Fruit fly (Drosophila melanogaster) whole organism, pupa: ENCODE results near the gene emb.
A peak's percentile ranks its signal among the peaks of the same experiment; 100 is the strongest.

Experiments used
- CG10348 ChIP-seq: fragments of 200-800 bp; sonication (Bioruptor generic); IDR thresholded peaks from 2 replicates; pipeline ENCODE4 v1.3.6; 2022; ENCODE audit warnings: missing biosample characterization, missing genetic modification characterization
- CG12605 ChIP-seq: fragments of 200-800 bp; sonication (Bioruptor generic); IDR thresholded peaks from 2 replicates; pipeline ENCODE4 v1.3.6; 2022; ENCODE audit warnings: missing biosample characterization, missing genetic modification characterization
- CG13204 ChIP-seq: fragments of 200-800 bp; sonication (Bioruptor generic); optimal IDR thresholded peaks from 2 replicates; lab custom pipeline; 2018; ENCODE audit warnings: missing biosample characterization, mild to moderate bottlenecking, missing genetic modification characterization, moderate library complexity
- CG14655 ChIP-seq: fragments of 200-800 bp; sonication (Bioruptor generic); optimal IDR thresholded peaks from 3 replicates; lab custom pipeline; 2017; ENCODE audit warnings: mild to moderate bottlenecking, missing biosample characterization, missing genetic modification reagents, missing genetic modification characterization
- CG15710 ChIP-seq: fragments of 200-800 bp; sonication (Bioruptor generic); optimal IDR thresholded peaks from 2 replicates; lab custom pipeline; 2018; ENCODE audit warnings: missing biosample characterization, mild to moderate bottlenecking, missing genetic modification characterization, moderate library complexity
- CG17806 ChIP-seq: fragments of 200-800 bp; sonication (Bioruptor generic); optimal IDR thresholded peaks from 2 replicates; lab custom pipeline; 2018; ENCODE audit warnings: missing biosample characterization, mild to moderate bottlenecking, missing genetic modification characterization, moderate library complexity
- CG32121 ChIP-seq: fragments of 200-800 bp; sonication (Bioruptor generic); IDR thresholded peaks from 2 replicates; pipeline ENCODE4 v1.3.6; 2022; ENCODE audit warnings: missing biosample characterization, missing genetic modification characterization
- CG34367 ChIP-seq: fragments of 200-800 bp; sonication (Bioruptor generic); optimal IDR thresholded peaks from 2 replicates; lab custom pipeline; 2018; ENCODE audit warnings: missing biosample characterization, mild to moderate bottlenecking, missing genetic modification characterization
- CG4496 ChIP-seq: fragments of 200-800 bp; sonication (Bioruptor generic); IDR thresholded peaks from 3 replicates; pipeline ENCODE4 v1.3.6; 2022; ENCODE audit warnings: missing biosample characterization, missing genetic modification characterization
- CG8159 ChIP-seq: fragments of 200-800 bp; sonication (Bioruptor generic); optimal IDR thresholded peaks from 3 replicates; lab custom pipeline; 2018; ENCODE audit warnings: missing biosample characterization, mild to moderate bottlenecking, missing genetic modification characterization, moderate library complexity
- CG8301 ChIP-seq: fragments of 200-800 bp; sonication (Bioruptor generic); optimal IDR thresholded peaks from 2 replicates; lab custom pipeline; 2018; ENCODE audit warnings: missing biosample characterization, mild to moderate bottlenecking, missing genetic modification characterization
- CG9948 ChIP-seq: fragments of 200-800 bp; sonication (Bioruptor generic); optimal IDR thresholded peaks from 2 replicates; lab custom pipeline; 2018; ENCODE audit warnings: missing biosample characterization, mild to moderate bottlenecking, missing genetic modification characterization, moderate library complexity
- D1 ChIP-seq: fragments of 200-800 bp; sonication (Bioruptor generic); optimal IDR thresholded peaks from 2 replicates; lab custom pipeline; 2018; ENCODE audit warnings: missing biosample characterization, mild to moderate bottlenecking, missing genetic modification characterization, moderate library complexity
- EcR ChIP-seq: fragments of 200-800 bp; sonication (Bioruptor generic); optimal IDR thresholded peaks from 3 replicates; lab custom pipeline; 2019; ENCODE audit warnings: missing biosample characterization, missing genetic modification characterization, mild to moderate bottlenecking, moderate library complexity, missing genetic modification reagents
- Ets98B ChIP-seq: fragments of 200-800 bp; sonication (Bioruptor generic); IDR thresholded peaks from 2 replicates; pipeline ENCODE4 v1.3.6; 2022; ENCODE audit warnings: missing biosample characterization, missing genetic modification characterization
- Pif1A ChIP-seq: fragments of 200-800 bp; sonication (Bioruptor generic); optimal IDR thresholded peaks from 3 replicates; lab custom pipeline; 2016; ENCODE audit warnings: missing biosample characterization, missing genetic modification characterization
- Pif1B ChIP-seq: fragments of 200-800 bp; sonication (Bioruptor generic); optimal IDR thresholded peaks from 3 replicates; lab custom pipeline; 2016; ENCODE audit warnings: missing biosample characterization, missing genetic modification characterization
- Snoo ChIP-seq: fragments of 200-800 bp; sonication (Bioruptor generic); optimal IDR thresholded peaks from 3 replicates; lab custom pipeline; 2017; ENCODE audit warnings: missing biosample characterization, mild to moderate bottlenecking, missing genetic modification characterization, inconsistent platforms
- fd96Ca ChIP-seq: fragments of 200-800 bp; sonication (Bioruptor generic); IDR thresholded peaks from 3 replicates; pipeline ENCODE4 v1.3.6; 2022; ENCODE audit warnings: missing biosample characterization, missing genetic modification characterization
- gl ChIP-seq: fragments of 200-800 bp; sonication (Bioruptor generic); optimal IDR thresholded peaks from 2 replicates; lab custom pipeline; 2018; ENCODE audit warnings: missing biosample characterization, mild to moderate bottlenecking, missing genetic modification characterization
- rn ChIP-seq: fragments of 200-800 bp; sonication (Bioruptor generic); IDR thresholded peaks from 2 replicates; pipeline ENCODE4 v1.3.6; 2022; ENCODE audit warnings: missing biosample characterization, missing genetic modification characterization

emb gene

dm6 chr2L:8418113-8418885 lies 14.9 kb downstream of the emb start:
- TF ChIP-seq CG8159 (tag; lab: Kevin White, UChicago): no peak
- TF ChIP-seq CG13204: peak; percentile 18
- TF ChIP-seq gl (tag; lab: Kevin White, UChicago): peak; percentile 44

- TF ChIP-seq Snoo (no peak), CG12605 (GFP tag; lab: Robert Waterston, UW) (0 out of 2 replicates have a peak, but pooled peaks have one; percentile 18), CG15710 (tag; lab: Kevin White, UChicago) (peak; percentile 28), CG32121 (no peak), CG14655 (GFP tag; lab: Kevin White, UChicago) (peak; percentile 1), gl (tag; lab: Kevin White, UChicago) (peak; percentile 58), CG8159 (tag; lab: Kevin White, UChicago) (no peak), CG4496 (GFP tag; lab: Robert Waterston, UW) (peak; percentile 43; the same call in 1 of the 3 replicates), Pif1B (GFP tag; lab: Kevin White, UChicago) (no peak), CG13204 (peak; percentile 75), rn (no peak), EcR (GFP tag; lab: Kevin White, UChicago) (peak; percentile 94)
These were observed 16.1 kb downstream of the emb start for dm6 chr2L:8419382-8419940.

dm6 chr2L:8420259-8420930 lies 17.0 kb downstream of the emb start:
- no peak for TF ChIP-seq CG32121
- TF ChIP-seq CG9948: no peak
- TF ChIP-seq CG17806: peak; percentile 24
- peak; percentile 36; the same call in 1 of the 2 replicates for TF ChIP-seq CG12605 (GFP tag; lab: Robert Waterston, UW)
- peak; percentile 6 for TF ChIP-seq Pif1B (GFP tag; lab: Kevin White, UChicago)
- peak; percentile 43 for TF ChIP-seq CG34367 (tag; lab: Kevin White, UChicago)
- TF ChIP-seq CG8159 (tag; lab: Kevin White, UChicago): peak; percentile 38
- TF ChIP-seq Snoo: no peak
- TF ChIP-seq CG10348 (GFP tag; lab: Robert Waterston, UW): no peak
- no peak for TF ChIP-seq D1 (tag; lab: Kevin White, UChicago)
- no peak for TF ChIP-seq Ets98B (GFP tag; lab: Robert Waterston, UW)
- TF ChIP-seq CG13204: peak; percentile 66
- TF ChIP-seq fd96Ca (GFP tag; lab: Robert Waterston, UW): no peak
- peak; percentile 11 for TF ChIP-seq CG15710 (tag; lab: Kevin White, UChicago)
- peak; percentile 57; the same call in 1 of the 3 replicates for TF ChIP-seq CG4496 (GFP tag; lab: Robert Waterston, UW)
- TF ChIP-seq CG14655 (GFP tag; lab: Kevin White, UChicago): peak; percentile 22
- no peak for TF ChIP-seq rn
- TF ChIP-seq Pif1A (GFP tag; lab: Kevin White, UChicago): peak; percentile 47
- TF ChIP-seq gl (tag; lab: Kevin White, UChicago): peak; percentile 69
- peak; percentile 31 for TF ChIP-seq EcR (GFP tag; lab: Kevin White, UChicago)
- peak; percentile 7 for TF ChIP-seq CG8301

- no peak for TF ChIP-seq Pif1B (GFP tag; lab: Kevin White, UChicago)
- TF ChIP-seq Ets98B (GFP tag; lab: Robert Waterston, UW): no peak
- TF ChIP-seq CG14655 (GFP tag; lab: Kevin White, UChicago): no peak
- TF ChIP-seq CG8159 (tag; lab: Kevin White, UChicago): no peak
- no peak for TF ChIP-seq rn
- no peak for TF ChIP-seq fd96Ca (GFP tag; lab: Robert Waterston, UW)
- no peak for TF ChIP-seq EcR (GFP tag; lab: Kevin White, UChicago)
- no peak for TF ChIP-seq CG8301
These were observed 18.3 kb downstream of the emb start for dm6 chr2L:8421717-8422116.

dm6 chr2L:8423047-8423446 lies 19.7 kb downstream of the emb start:
- no peak for TF ChIP-seq CG13204
- TF ChIP-seq Snoo: no peak
- no peak for TF ChIP-seq CG12605 (GFP tag; lab: Robert Waterston, UW)
- no peak for TF ChIP-seq CG34367 (tag; lab: Kevin White, UChicago)

- TF ChIP-seq CG15710 (tag; lab: Kevin White, UChicago) (peak; percentile 4), CG8159 (tag; lab: Kevin White, UChicago) (peak; percentile 30), Pif1B (GFP tag; lab: Kevin White, UChicago) (peak; percentile 24), Pif1A (GFP tag; lab: Kevin White, UChicago) (peak; percentile 16), Ets98B (GFP tag; lab: Robert Waterston, UW) (no peak)
These were observed 20.2 kb downstream of the emb start for dm6 chr2L:8423460-8424089.
